Fruit fly (Drosophila melanogaster): ENCODE results near the gene CG11698.

The CG11698 gene

dm6 chr3R:8349449-8350115, 37.6 kb downstream of the CG11698 start, which contains the start of gene Atg13:
Gene Atg13 (plus strand): TSS chr3R:8349815.
- TF ChIP-seq CTCF (optimal IDR thresholded peaks at IDR 0.05) (no peak), CG8478 (optimal IDR thresholded peaks at IDR 0.05) (no peak)

DNA sequence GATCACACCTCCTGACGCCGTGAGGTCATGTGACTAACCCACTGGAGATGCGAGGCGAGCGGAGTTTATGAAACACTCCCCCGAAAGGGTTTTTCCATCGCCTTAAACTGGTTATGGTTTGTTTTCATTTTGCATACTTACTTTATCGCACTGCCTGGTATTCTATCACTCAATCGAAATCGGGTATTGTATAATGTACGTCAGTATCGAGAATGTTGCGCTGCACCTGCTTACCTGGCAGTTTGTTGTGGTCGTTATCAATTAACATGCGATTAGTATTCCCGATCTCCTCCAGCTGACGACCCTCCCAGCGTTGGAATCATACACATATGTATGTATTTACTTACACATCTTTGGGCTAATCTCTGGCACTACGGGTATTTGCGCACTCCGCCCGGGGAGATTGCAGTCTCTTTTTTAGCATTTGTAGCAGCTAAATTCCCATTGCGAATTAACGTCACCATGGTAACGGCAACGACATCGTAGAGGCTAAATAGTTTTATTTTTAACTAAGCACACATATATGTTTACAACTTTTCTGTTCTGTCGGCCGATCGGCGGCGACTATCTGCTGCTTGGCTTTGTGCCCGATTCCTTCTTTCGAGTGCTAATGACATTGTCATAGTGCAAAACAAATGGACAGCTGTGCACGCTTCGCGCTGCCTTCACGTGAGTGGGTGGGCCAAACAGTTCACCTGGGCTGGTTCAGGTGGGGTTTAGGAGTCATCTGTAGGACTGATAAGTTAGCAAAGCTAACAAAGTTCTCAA, 41.2 kb downstream of the CG11698 start:
- TF ChIP-seq CTCF (optimal IDR thresholded peaks at IDR 0.05) (no peak), CG8478 (optimal IDR thresholded peaks at IDR 0.05) (no peak)

- TF ChIP-seq CTCF (optimal IDR thresholded peaks at IDR 0.05) (no peak), CG8478 (optimal IDR thresholded peaks at IDR 0.05) (no peak)
These were observed 42.0 kb downstream of the CG11698 start for dm6 chr3R:8353994-8354393.

DNA sequence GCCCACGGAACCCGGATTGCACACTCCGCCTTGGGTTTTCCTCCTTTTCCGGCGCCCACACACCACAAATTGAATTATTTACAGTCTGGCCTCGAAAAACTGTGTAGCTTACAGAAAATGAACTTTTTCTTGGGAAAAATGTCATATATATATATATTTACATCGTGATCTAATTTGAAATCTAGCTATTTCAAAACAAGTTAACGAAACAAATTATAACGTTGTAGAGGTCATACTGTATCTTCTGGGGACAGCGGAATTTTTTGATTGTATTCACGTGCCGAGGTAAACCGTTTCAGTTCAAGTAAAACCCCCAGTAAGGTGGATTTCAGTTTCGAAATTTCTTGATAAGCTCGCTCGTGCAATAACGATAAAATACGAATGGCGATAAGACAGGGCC, 42.5 kb downstream of the CG11698 start:
- TF ChIP-seq CTCF (optimal IDR thresholded peaks at IDR 0.05) (no peak), CG8478 (optimal IDR thresholded peaks at IDR 0.05) (no peak)

DNA sequence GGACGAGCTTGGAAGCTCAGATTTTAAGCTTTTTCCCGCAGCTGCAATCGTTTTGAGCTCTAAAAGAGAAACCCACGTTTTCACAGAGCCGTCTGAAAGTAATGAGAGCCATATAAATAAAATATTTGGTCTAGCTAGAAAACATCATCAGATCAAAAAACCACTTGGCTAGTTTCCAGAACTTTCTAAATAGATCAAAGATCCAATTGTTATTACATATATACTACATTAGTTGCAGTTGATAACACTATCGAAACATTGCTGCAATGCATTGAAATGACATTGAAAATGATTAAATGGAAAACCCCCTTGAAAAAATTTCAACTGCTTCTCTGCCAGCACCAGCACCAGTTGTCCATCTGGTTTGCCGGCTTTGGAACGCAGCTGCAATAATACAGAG, 43.0 kb downstream of the CG11698 start:
- no peak for TF ChIP-seq CTCF (optimal IDR thresholded peaks at IDR 0.05)
- TF ChIP-seq CG8478 (optimal IDR thresholded peaks at IDR 0.05) = no peak

DNA sequence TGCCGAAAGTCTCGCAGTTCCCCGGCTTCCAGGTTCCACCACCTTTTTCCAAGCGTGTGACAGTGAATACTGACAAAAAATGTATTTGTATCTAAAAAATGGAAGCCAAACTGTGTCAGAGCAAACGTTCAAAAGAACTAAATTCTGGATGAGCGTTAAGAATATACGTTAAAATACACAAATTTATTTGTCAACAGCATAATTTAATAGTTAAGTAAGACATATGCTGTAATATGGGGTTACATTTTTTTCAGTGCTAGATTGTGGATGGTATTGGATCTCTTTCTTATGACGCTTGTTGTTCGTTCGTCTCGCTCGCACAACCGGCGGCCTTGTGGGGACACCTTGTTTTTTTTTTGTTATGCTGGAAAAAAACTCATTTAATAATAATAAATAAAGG, 43.6 kb downstream of the CG11698 start:
- TF ChIP-seq CTCF (optimal IDR thresholded peaks at IDR 0.05) (no peak), CG8478 (optimal IDR thresholded peaks at IDR 0.05) (no peak)

DNA sequence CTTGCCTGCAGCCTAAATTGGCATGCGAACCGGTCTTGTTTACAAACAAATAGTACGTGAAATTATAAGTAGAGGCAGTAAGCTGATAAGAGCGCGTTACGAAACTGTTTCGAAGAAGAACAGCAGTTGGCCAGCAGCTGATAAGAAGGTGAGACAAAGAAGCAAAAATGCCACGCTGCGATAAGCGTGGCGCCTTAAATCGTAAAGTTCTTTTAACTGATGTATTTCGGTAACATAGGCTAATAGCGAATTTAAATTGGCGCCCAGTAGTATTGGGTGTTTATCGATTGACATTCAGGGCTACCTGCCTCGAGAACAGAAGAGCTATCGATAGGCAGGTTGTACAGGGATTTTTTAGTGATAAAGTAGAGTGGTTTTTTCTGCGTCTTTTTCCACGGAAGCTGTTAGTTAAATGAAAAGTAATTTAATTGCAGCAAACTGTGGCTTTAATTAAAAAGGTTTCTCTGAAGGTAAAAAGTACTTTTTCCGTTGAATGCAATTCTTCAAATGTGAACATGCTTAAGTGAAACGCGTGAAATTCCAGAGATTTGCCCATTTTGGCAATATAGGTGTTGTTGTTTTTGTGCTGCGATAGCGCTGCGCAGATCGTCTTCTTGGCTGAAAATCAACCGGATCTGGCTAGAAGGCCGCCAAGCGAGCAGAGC, 44.8 kb downstream of the CG11698 start, which contains the start of gene stck:
stck (plus strand) TSS at position 353 of the 665 bp plus-strand sequence.
- TF ChIP-seq CTCF (optimal IDR thresholded peaks at IDR 0.05) = peak in 1 of 2 experiments; percentile 25
- no peak for TF ChIP-seq CG8478 (optimal IDR thresholded peaks at IDR 0.05)

dm6 chr3R:8357372-8357992, 45.5 kb downstream of the CG11698 start:
- no peak for TF ChIP-seq CG8478 (optimal IDR thresholded peaks at IDR 0.05)

- TF ChIP-seq CTCF (optimal IDR thresholded peaks at IDR 0.05) (no peak), CG8478 (optimal IDR thresholded peaks at IDR 0.05) (no peak)
These were observed 46.0 kb downstream of the CG11698 start for dm6 chr3R:8358004-8358403.

dm6 chr3R:8362259-8362876, 50.4 kb downstream of the CG11698 start, which contains the start of the genes Veneno and CG7963:
Gene Veneno (minus strand): TSS chr3R:8362554.
Gene CG7963 (plus strand): TSS chr3R:8362826.
- TF ChIP-seq CG8478 (optimal IDR thresholded peaks at IDR 0.05) (no peak), CTCF (optimal IDR thresholded peaks at IDR 0.05) (no peak)
